Fruit fly (Drosophila melanogaster) whole organism, embryonic: ENCODE results near the gene IntS14.

Experiments
- Abd-B ChIP-seq: fragments of 200-800 bp; sonication (Bioruptor generic); optimal IDR thresholded peaks from 2 replicates; lab custom pipeline; 2018; ENCODE audit warnings: missing biosample characterization, mild to moderate bottlenecking, missing genetic modification characterization, moderate library complexity
- Ada2b ChIP-seq: fragments of 200-800 bp; sonication (Bioruptor generic); IDR thresholded peaks from 2 replicates; pipeline ENCODE4 v1.3.6; 2022; ENCODE audit warnings: missing biosample characterization, missing genetic modification characterization
- Bdp1 ChIP-seq: fragments of 200-800 bp; sonication (Bioruptor generic); optimal IDR thresholded peaks from 3 replicates; lab custom pipeline; 2016; ENCODE audit warnings: missing biosample characterization, missing genetic modification characterization
- CG12071 ChIP-seq: fragments of 200-800 bp; sonication (Bioruptor generic); optimal IDR thresholded peaks from 3 replicates; lab custom pipeline; 2018; ENCODE audit warnings: missing biosample characterization, mild to moderate bottlenecking, missing genetic modification characterization
- CG13424 ChIP-seq: fragments of 200-800 bp; sonication (Bioruptor generic); optimal IDR thresholded peaks from 2 replicates; lab custom pipeline; 2019; ENCODE audit warnings: missing biosample characterization, mild to moderate bottlenecking, missing genetic modification characterization, moderate library complexity
- CG14441 ChIP-seq: fragments of 200-800 bp; sonication (Bioruptor generic); IDR thresholded peaks from 2 replicates; pipeline ENCODE4 v1.3.6; 2022; ENCODE audit warnings: missing biosample characterization, missing genetic modification characterization
- CG15073 ChIP-seq: fragments of 200-800 bp; sonication (Bioruptor generic); optimal IDR thresholded peaks from 2 replicates; lab custom pipeline; 2016; ENCODE audit warnings: missing biosample characterization, missing genetic modification characterization
- CG15269 ChIP-seq: fragments of 200-800 bp; sonication (Bioruptor generic); optimal IDR thresholded peaks from 2 replicates; lab custom pipeline; 2018; ENCODE audit warnings: missing biosample characterization, mild to moderate bottlenecking, missing genetic modification characterization, moderate library complexity
- CG15479 ChIP-seq: fragments of 200-800 bp; sonication (Bioruptor generic); optimal IDR thresholded peaks from 3 replicates; lab custom pipeline; 2019; ENCODE audit warnings: missing biosample characterization, mild to moderate bottlenecking, missing genetic modification characterization, moderate library complexity
- CG15601 ChIP-seq: fragments of 200-800 bp; sonication (Bioruptor generic); optimal IDR thresholded peaks from 3 replicates; lab custom pipeline; 2019; ENCODE audit warnings: missing biosample characterization, mild to moderate bottlenecking, missing genetic modification characterization, moderate library complexity
- CG1603 ChIP-seq: fragments of 200-800 bp; sonication (Bioruptor generic); optimal IDR thresholded peaks from 2 replicates; lab custom pipeline; 2019; ENCODE audit warnings: missing biosample characterization, mild to moderate bottlenecking, missing genetic modification characterization, moderate library complexity
- CG17328 ChIP-seq: fragments of 200-800 bp; sonication (Bioruptor generic); IDR thresholded peaks from 2 replicates; pipeline ENCODE4 v1.3.6; 2022; ENCODE audit warnings: missing biosample characterization, missing genetic modification characterization
- CG18262 ChIP-seq: fragments of 200-800 bp; optimal IDR thresholded peaks from 3 replicates; lab custom pipeline; 2019; ENCODE audit warnings: missing biosample characterization, mild to moderate bottlenecking, missing genetic modification characterization, moderate library complexity
- CG18764 ChIP-seq: fragments of 200-800 bp; sonication (Bioruptor generic); optimal IDR thresholded peaks from 3 replicates; lab custom pipeline; 2016; ENCODE audit warnings: missing biosample characterization, missing genetic modification characterization
- CG4854 ChIP-seq: fragments of 200-800 bp; sonication (Bioruptor generic); optimal IDR thresholded peaks from 2 replicates; lab custom pipeline; 2016; ENCODE audit warnings: missing biosample characterization, missing genetic modification characterization, inconsistent platforms
- CG5245 ChIP-seq: fragments of 200-800 bp; sonication (Bioruptor generic); optimal IDR thresholded peaks from 3 replicates; lab custom pipeline; 2016; ENCODE audit warnings: missing biosample characterization, missing genetic modification characterization
- CG7745 ChIP-seq: fragments of 200-800 bp; sonication (Bioruptor generic); optimal IDR thresholded peaks from 2 replicates; lab custom pipeline; 2018; ENCODE audit warnings: missing biosample characterization, mild to moderate bottlenecking, missing genetic modification characterization, moderate library complexity
- Chrac-16 ChIP-seq: fragments of 200-800 bp; sonication (Bioruptor generic); optimal IDR thresholded peaks from 3 replicates; lab custom pipeline; 2016; ENCODE audit warnings: missing biosample characterization, missing genetic modification characterization
- D19B ChIP-seq: fragments of 200-800 bp; sonication (Bioruptor generic); optimal IDR thresholded peaks from 2 replicates; lab custom pipeline; 2017; ENCODE audit warnings: missing biosample characterization, mild to moderate bottlenecking, missing genetic modification characterization
- Dek ChIP-seq: fragments of 200-800 bp; sonication (Bioruptor generic); optimal IDR thresholded peaks from 3 replicates; lab custom pipeline; 2019; ENCODE audit warnings: missing biosample characterization, mild to moderate bottlenecking, missing genetic modification characterization, moderate library complexity
- Dp ChIP-seq: fragments of 200-800 bp; sonication (Bioruptor generic); optimal IDR thresholded peaks from 2 replicates; lab custom pipeline; 2018; ENCODE audit warnings: missing biosample characterization, mild to moderate bottlenecking, missing genetic modification characterization, moderate library complexity
- HmgZ ChIP-seq: fragments of 200-800 bp; sonication (Bioruptor generic); optimal IDR thresholded peaks from 2 replicates; lab custom pipeline; 2018; ENCODE audit warnings: missing biosample characterization, mild to moderate bottlenecking, missing genetic modification characterization
- Hmx ChIP-seq: fragments of 200-800 bp; sonication (Bioruptor generic); optimal IDR thresholded peaks from 2 replicates; lab custom pipeline; 2016; ENCODE audit warnings: missing biosample characterization, missing genetic modification characterization
- Hr39 ChIP-seq: fragments of >200 bp; optimal IDR thresholded peaks from 2 replicates; lab custom pipeline; 2017
- NC2β ChIP-seq: fragments of 200-800 bp; sonication (Bioruptor generic); optimal IDR thresholded peaks from 2 replicates; lab custom pipeline; 2016; ENCODE audit warnings: missing biosample characterization, missing genetic modification characterization
- NFAT ChIP-seq: fragments of 200-800 bp; sonication (Bioruptor generic); IDR thresholded peaks from 2 replicates; pipeline ENCODE4 v1.3.6; 2022; ENCODE audit warnings: missing biosample characterization, missing genetic modification characterization
- Nf-YC ChIP-seq: fragments of 200-800 bp; optimal IDR thresholded peaks from 3 replicates; lab custom pipeline; 2019; ENCODE audit warnings: missing biosample characterization, mild to moderate bottlenecking, missing genetic modification characterization, moderate library complexity
- Opbp ChIP-seq: fragments of 200-800 bp; sonication (Bioruptor generic); IDR thresholded peaks from 3 replicates; pipeline ENCODE4 v1.3.6; 2022; ENCODE audit warnings: missing biosample characterization, missing genetic modification characterization; ENCODE audit not compliant: partially characterized antibody
- Optix ChIP-seq: fragments of 200-800 bp; sonication (Bioruptor generic); IDR thresholded peaks from 3 replicates; pipeline ENCODE4 v1.3.6; 2022; ENCODE audit warnings: missing biosample characterization, missing genetic modification characterization
- Rfx ChIP-seq: fragments of 200-800 bp; sonication (Bioruptor generic); IDR thresholded peaks from 2 replicates; pipeline ENCODE4 v1.3.6; 2022; ENCODE audit warnings: missing biosample characterization, missing genetic modification characterization
- ab ChIP-seq: fragments of 200-800 bp; sonication (Bioruptor generic); optimal IDR thresholded peaks from 2 replicates; lab custom pipeline; 2016; ENCODE audit warnings: missing biosample characterization, missing genetic modification characterization
- ara ChIP-seq: fragments of 200-800 bp; sonication (Bioruptor generic); IDR thresholded peaks from 2 replicates; pipeline ENCODE4 v1.3.6; 2022; ENCODE audit warnings: missing biosample characterization, missing genetic modification characterization
- bsh ChIP-seq, 2 experiments: fragments of 200-800 bp; sonication (Bioruptor generic); optimal IDR thresholded peaks; 2 replicates each; lab custom pipeline; 2017 to 2018; ENCODE audit warnings: mild to moderate bottlenecking in 2 of 2, missing biosample characterization in 2 of 2, missing genetic modification characterization in 2 of 2, moderate library complexity in 1 of 2
- cato ChIP-seq: fragments of 200-800 bp; sonication (Bioruptor generic); optimal IDR thresholded peaks from 2 replicates; lab custom pipeline; 2016; ENCODE audit warnings: missing biosample characterization, missing genetic modification characterization, borderline replicate concordance
- chinmo ChIP-seq: fragments of 200-800 bp; sonication (Bioruptor generic); IDR thresholded peaks from 4 replicates; pipeline ENCODE4 v1.3.6; 2022; ENCODE audit warnings: missing biosample characterization, missing genetic modification characterization; ENCODE audit not compliant: partially characterized antibody
- croc ChIP-seq: fragments of 200-800 bp; sonication (Bioruptor generic); conservative IDR thresholded peaks from 3 replicates; pipeline ENCODE4 v1.3.6; 2022; ENCODE audit warnings: missing biosample characterization, missing genetic modification characterization
- danr ChIP-seq: fragments of 200-800 bp; sonication (Bioruptor generic); IDR thresholded peaks from 2 replicates; pipeline ENCODE4 v1.3.6; 2022; ENCODE audit warnings: missing biosample characterization, missing genetic modification characterization
- dati ChIP-seq: fragments of 200-800 bp; sonication (Bioruptor generic); IDR thresholded peaks from 2 replicates; pipeline ENCODE4 v1.3.6; 2022; ENCODE audit warnings: missing biosample characterization, missing genetic modification characterization
- dmrt99B ChIP-seq: fragments of 200-800 bp; sonication (Bioruptor generic); optimal IDR thresholded peaks from 2 replicates; lab custom pipeline; 2018; ENCODE audit warnings: missing biosample characterization, mild to moderate bottlenecking, missing genetic modification characterization, moderate library complexity
- en ChIP-seq: fragments of 200-800 bp; sonication (Bioruptor generic); optimal IDR thresholded peaks from 2 replicates; lab custom pipeline; 2016; ENCODE audit warnings: missing biosample characterization, missing genetic modification characterization
- fd64A ChIP-seq: fragments of 200-800 bp; sonication (Bioruptor generic); optimal IDR thresholded peaks from 3 replicates; lab custom pipeline; 2018; ENCODE audit warnings: missing biosample characterization, mild to moderate bottlenecking, missing genetic modification characterization
- grn ChIP-seq: fragments of 200-800 bp; sonication (Bioruptor generic); optimal IDR thresholded peaks from 3 replicates; lab custom pipeline; 2017; ENCODE audit warnings: missing biosample characterization, missing genetic modification characterization
- hb ChIP-seq: fragments of 200-800 bp; sonication (Bioruptor generic); IDR thresholded peaks from 3 replicates; pipeline ENCODE4 v1.3.6; 2022; ENCODE audit warnings: missing biosample characterization, missing genetic modification characterization; ENCODE audit not compliant: partially characterized antibody
- nau ChIP-seq: fragments of 200-800 bp; sonication (Bioruptor generic); optimal IDR thresholded peaks from 3 replicates; lab custom pipeline; 2017; ENCODE audit warnings: missing biosample characterization, mild to moderate bottlenecking, missing genetic modification characterization, missing genetic modification reagents
- oc ChIP-seq: fragments of 200-800 bp; sonication (Bioruptor generic); optimal IDR thresholded peaks from 2 replicates; lab custom pipeline; 2018; ENCODE audit warnings: missing biosample characterization, mild to moderate bottlenecking, missing genetic modification characterization, moderate library complexity
- pum ChIP-seq: fragments of 200-800 bp; sonication (Bioruptor generic); optimal IDR thresholded peaks from 2 replicates; lab custom pipeline; 2016; ENCODE audit warnings: missing biosample characterization, missing genetic modification characterization
- sna ChIP-seq: fragments of 200-800 bp; sonication (Bioruptor generic); IDR thresholded peaks from 2 replicates; pipeline ENCODE4 v1.3.6; 2022; ENCODE audit warnings: missing biosample characterization, missing genetic modification characterization; ENCODE audit not compliant: partially characterized antibody
- tup ChIP-seq: fragments of 200-800 bp; sonication (Bioruptor generic); optimal IDR thresholded peaks from 2 replicates; lab custom pipeline; 2016; ENCODE audit warnings: missing biosample characterization, mild to moderate bottlenecking, missing genetic modification characterization, moderate library complexity

Gene IntS14

dm6 chr2L:1185642-1186497, 21.6 kb downstream of the IntS14 start, which contains the start of gene CG5001 (continued):
- peak; percentile 63 for TF ChIP-seq CG4854
- TF ChIP-seq Abd-B (GFP tag; lab: Kevin White, UChicago), result peak; percentile 58
- peak; percentile 76 for TF ChIP-seq ara (GFP tag; lab: Robert Waterston, UW)
- TF ChIP-seq hb, result no peak
- peak; percentile 86 for TF ChIP-seq Dek (tag; lab: Kevin White, UChicago)
- TF ChIP-seq dati (GFP tag; lab: Robert Waterston, UW), result no peak
- TF ChIP-seq bsh (GFP tag; optimal IDR thresholded peaks at IDR 0.05; lab: Kevin White, UChicago), result peak; percentile 9 to 92
- peak; percentile 62 for TF ChIP-seq pum (GFP tag; lab: Kevin White, UChicago)
- TF ChIP-seq grn (GFP tag; lab: Kevin White, UChicago), result no peak
- TF ChIP-seq CG12071 (GFP tag; lab: Kevin White, UChicago), result peak; percentile 80
- no peak for TF ChIP-seq CG15479 (GFP tag; lab: Kevin White, UChicago)
- peak; percentile 84 for TF ChIP-seq CG1603 (tag; lab: Kevin White, UChicago)
- TF ChIP-seq danr (GFP tag; lab: Robert Waterston, UW), result peak; percentile 63; the same call in 1 of the 2 replicates
- TF ChIP-seq HmgZ (tag; lab: Kevin White, UChicago), result peak; percentile 77
- TF ChIP-seq chinmo (GFP tag; lab: Robert Waterston, UW), result peak; percentile 96
- peak; percentile 32; the same call in 1 of the 2 replicates for TF ChIP-seq sna (GFP tag; lab: Robert Waterston, UW)
- no peak for TF ChIP-seq CG7745 (tag; lab: Kevin White, UChicago)
- TF ChIP-seq CG15601 (tag; lab: Kevin White, UChicago), result peak; percentile 76
- peak; percentile 94 for TF ChIP-seq Rfx (GFP tag; lab: Robert Waterston, UW)
- TF ChIP-seq oc, result peak; percentile 82
- TF ChIP-seq Dp (GFP tag; lab: Kevin White, UChicago), result no peak
- TF ChIP-seq CG18764 (GFP tag; lab: Kevin White, UChicago), result no peak
- no peak for TF ChIP-seq dmrt99B (tag; lab: Kevin White, UChicago)
- TF ChIP-seq tup (GFP tag; lab: Kevin White, UChicago), result no peak
- peak; percentile 26 for TF ChIP-seq Hmx
- TF ChIP-seq cato (GFP tag; lab: Kevin White, UChicago), result peak; percentile 54
- TF ChIP-seq Chrac-16, result peak; percentile 78
- TF ChIP-seq ab (GFP tag; lab: Kevin White, UChicago), result no peak
- peak; percentile 98 for TF ChIP-seq D19B (GFP tag; lab: Kevin White, UChicago)
- TF ChIP-seq CG5245, result peak; percentile 82
- peak; percentile 86 for TF ChIP-seq CG17328 (GFP tag; lab: Robert Waterston, UW)
- TF ChIP-seq nau, result no peak
- TF ChIP-seq CG13424 (tag; lab: Kevin White, UChicago), result peak; percentile 90
- peak; percentile 60 for TF ChIP-seq NC2β (GFP tag; lab: Kevin White, UChicago)
- no peak for TF ChIP-seq CG15073 (GFP tag; lab: Kevin White, UChicago)
- peak; percentile 28 for TF ChIP-seq Bdp1 (GFP tag; lab: Kevin White, UChicago)
- TF ChIP-seq Optix (GFP tag; lab: Robert Waterston, UW), result peak; percentile 7; the same call in 1 of the 3 replicates
- TF ChIP-seq Hr39 (lab: Kevin White, UChicago), result no peak
- peak; percentile 83 for TF ChIP-seq CG14441 (GFP tag; lab: Robert Waterston, UW)
- peak; percentile 79 for TF ChIP-seq Ada2b
- peak; percentile 90 for TF ChIP-seq NFAT (GFP tag; lab: Robert Waterston, UW)
- peak; percentile 58 for TF ChIP-seq en (GFP tag; lab: Kevin White, UChicago)
- no peak for TF ChIP-seq Opbp
- peak; percentile 82 for TF ChIP-seq Nf-YC (tag; lab: Kevin White, UChicago)
- TF ChIP-seq fd64A (GFP tag; lab: Kevin White, UChicago), result peak; percentile 50
- peak; percentile 90 for TF ChIP-seq CG18262 (tag; lab: Kevin White, UChicago)
- peak; percentile 93 for TF ChIP-seq CG15269 (tag; lab: Kevin White, UChicago)
- TF ChIP-seq croc (GFP tag; lab: Robert Waterston, UW), result peak; percentile 36; the same call in 1 of the 3 replicates
